Fruit fly (Drosophila melanogaster) whole organism, adult: ENCODE data around the gene Dbct.

Experiments used
- CG14711 ChIP-seq: fragments of 200-800 bp; sonication (Bioruptor generic); optimal IDR thresholded peaks from 2 replicates; lab custom pipeline; 2018; ENCODE audit warnings: missing biosample characterization, mild to moderate bottlenecking, missing genetic modification characterization, moderate library complexity
- CG33017 ChIP-seq: fragments of 200-800 bp; sonication (Bioruptor generic); optimal IDR thresholded peaks from 2 replicates; lab custom pipeline; 2018; ENCODE audit warnings: missing biosample characterization, mild to moderate bottlenecking, missing genetic modification characterization, moderate library complexity
- CG5204 ChIP-seq: fragments of 200-800 bp; sonication (Bioruptor generic); optimal IDR thresholded peaks from 2 replicates; lab custom pipeline; 2016; ENCODE audit warnings: missing biosample characterization, missing genetic modification characterization
- CG7045 ChIP-seq: fragments of 200-800 bp; sonication (Bioruptor generic); optimal IDR thresholded peaks from 2 replicates; lab custom pipeline; 2017; ENCODE audit warnings: missing biosample characterization, mild to moderate bottlenecking, missing genetic modification characterization
- Hr96 ChIP-seq: fragments of 200-800 bp; sonication (Bioruptor generic); optimal IDR thresholded peaks from 2 replicates; lab custom pipeline; 2016; ENCODE audit warnings: missing biosample characterization, missing genetic modification characterization
- bab1 ChIP-seq: fragments of 200-800 bp; sonication (Bioruptor generic); optimal IDR thresholded peaks from 3 replicates; lab custom pipeline; 2019; ENCODE audit warnings: missing biosample characterization, mild to moderate bottlenecking, missing genetic modification characterization, moderate library complexity
- cic ChIP-seq: fragments of 200-800 bp; sonication (Bioruptor generic); optimal IDR thresholded peaks from 2 replicates; lab custom pipeline; 2017; ENCODE audit warnings: missing biosample characterization, mild to moderate bottlenecking, missing genetic modification characterization, moderate library complexity
- cnc ChIP-seq, 2 experiments: fragments of >200 bp; optimal IDR thresholded peaks; 2 replicates each; lab custom pipeline; 2017
- kay ChIP-seq: fragments of 200-800 bp; sonication (Bioruptor generic); peaks from one replicate; lab custom pipeline; 2016; ENCODE audit warnings: missing biosample characterization, missing genetic modification characterization, borderline replicate concordance
- ovo ChIP-seq: fragments of 200-800 bp; sonication (Bioruptor generic); optimal IDR thresholded peaks from 2 replicates; lab custom pipeline; 2016; ENCODE audit warnings: missing biosample characterization, missing genetic modification characterization
- pad ChIP-seq: fragments of 200-800 bp; sonication (Bioruptor generic); optimal IDR thresholded peaks from 3 replicates; lab custom pipeline; 2017; ENCODE audit warnings: missing biosample characterization, missing genetic modification characterization, mild to moderate bottlenecking, moderate library complexity, missing genetic modification reagents
- toe ChIP-seq: fragments of 200-800 bp; sonication (Bioruptor generic); optimal IDR thresholded peaks from 2 replicates; lab custom pipeline; 2016; ENCODE audit warnings: missing biosample characterization, missing genetic modification characterization

DNA sequence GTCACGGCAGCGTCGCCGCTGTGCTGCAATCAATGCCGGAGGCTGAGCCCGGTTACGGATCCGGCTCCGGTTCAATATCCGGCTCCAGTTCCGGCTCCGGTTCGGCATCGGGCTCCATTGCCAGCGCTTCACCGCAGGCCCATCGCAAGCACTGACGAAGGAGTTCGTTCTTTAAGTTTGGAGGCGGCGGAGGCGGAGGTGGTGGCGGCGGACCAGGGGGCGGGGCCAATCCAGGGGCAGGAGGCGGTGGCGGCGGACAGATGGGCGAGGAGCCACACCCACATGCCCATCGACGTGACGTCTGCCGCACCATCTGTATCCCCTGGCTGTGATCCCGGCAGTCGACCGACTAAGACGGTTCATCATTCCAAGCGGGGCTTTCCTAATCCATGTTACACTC lies 26.0 kb downstream of the Dbct start:
- TF ChIP-seq kay (GFP tag; lab: Kevin White, UChicago) (no peak), cnc (optimal IDR thresholded peaks at IDR 0.05; lab: Kevin White, UChicago) (no peak), pad (no peak), toe (GFP tag; lab: Kevin White, UChicago) (no peak), ovo (no peak), CG7045 (GFP tag; lab: Kevin White, UChicago) (no peak), cic (GFP tag; lab: Kevin White, UChicago) (no peak), CG33017 (tag; lab: Kevin White, UChicago) (no peak), CG5204 (no peak), CG14711 (tag; lab: Kevin White, UChicago) (no peak), bab1 (GFP tag; lab: Kevin White, UChicago) (no peak), Hr96 (GFP tag; lab: Kevin White, UChicago) (no peak)
